Fruit fly (Drosophila melanogaster) whole organism, embryonic: ENCODE data around the gene heix.

Experiments
- Blimp-1 ChIP-seq: fragments of 200-800 bp; sonication (Bioruptor generic); optimal IDR thresholded peaks from 3 replicates; lab custom pipeline; 2018; ENCODE audit warnings: missing biosample characterization, missing genetic modification characterization, mild to moderate bottlenecking, moderate library complexity, missing genetic modification reagents
- CG10366 ChIP-seq: fragments of 200-800 bp; sonication (Bioruptor generic); IDR thresholded peaks from 2 replicates; pipeline ENCODE4 v1.3.6; 2022; ENCODE audit warnings: missing biosample characterization, missing genetic modification characterization
- CG10654 ChIP-seq: fragments of 200-800 bp; sonication (Bioruptor generic); optimal IDR thresholded peaks from 2 replicates; lab custom pipeline; 2016; ENCODE audit warnings: missing biosample characterization, missing genetic modification characterization
- CG11504 ChIP-seq: fragments of 200-800 bp; sonication (Bioruptor generic); optimal IDR thresholded peaks from 3 replicates; lab custom pipeline; 2019; ENCODE audit warnings: missing biosample characterization, mild to moderate bottlenecking, missing genetic modification characterization, moderate library complexity
- CG14860 ChIP-seq: fragments of 200-800 bp; sonication (Bioruptor generic); IDR thresholded peaks from 3 replicates; pipeline ENCODE4 v1.3.6; 2022; ENCODE audit warnings: missing biosample characterization, missing genetic modification characterization; ENCODE audit not compliant: partially characterized antibody
- CG1529 ChIP-seq: fragments of 200-800 bp; sonication (Bioruptor generic); optimal IDR thresholded peaks from 3 replicates; lab custom pipeline; 2018; ENCODE audit warnings: missing biosample characterization, missing genetic modification characterization
- CG16813 ChIP-seq: fragments of 200-800 bp; sonication (Bioruptor generic); IDR thresholded peaks from 3 replicates; pipeline ENCODE4 v1.3.6; 2022; ENCODE audit warnings: missing biosample characterization, missing genetic modification characterization; ENCODE audit not compliant: partially characterized antibody
- CG17328 ChIP-seq: fragments of 200-800 bp; sonication (Bioruptor generic); IDR thresholded peaks from 2 replicates; pipeline ENCODE4 v1.3.6; 2022; ENCODE audit warnings: missing biosample characterization, missing genetic modification characterization
- CG2712 ChIP-seq: fragments of 200-800 bp; optimal IDR thresholded peaks from 3 replicates; lab custom pipeline; 2019; ENCODE audit warnings: missing biosample characterization, mild to moderate bottlenecking, missing genetic modification characterization, moderate library complexity
- CG43689 ChIP-seq: fragments of 200-800 bp; sonication (Bioruptor generic); IDR thresholded peaks from 2 replicates; pipeline ENCODE4 v1.3.6; 2022; ENCODE audit warnings: missing biosample characterization, missing genetic modification characterization
- CG4617 ChIP-seq: fragments of 200-800 bp; sonication (Bioruptor generic); optimal IDR thresholded peaks from 3 replicates; lab custom pipeline; 2016; ENCODE audit warnings: missing biosample characterization, missing genetic modification characterization, borderline replicate concordance
- CG6791 ChIP-seq: fragments of 200-800 bp; sonication (Bioruptor generic); IDR thresholded peaks from 3 replicates; pipeline ENCODE4 v1.3.6; 2022; ENCODE audit warnings: missing biosample characterization, missing genetic modification characterization; ENCODE audit not compliant: partially characterized antibody
- CG7271 ChIP-seq: fragments of 200-800 bp; sonication (Bioruptor generic); optimal IDR thresholded peaks from 2 replicates; lab custom pipeline; 2018; ENCODE audit warnings: missing biosample characterization, mild to moderate bottlenecking, missing genetic modification characterization, moderate library complexity
- CG7963 ChIP-seq: fragments of 200-800 bp; sonication (Bioruptor generic); IDR thresholded peaks from 3 replicates; pipeline ENCODE4 v1.3.6; 2022; ENCODE audit warnings: missing biosample characterization, missing genetic modification characterization; ENCODE audit not compliant: partially characterized antibody
- CG9437 ChIP-seq: fragments of 200-800 bp; sonication (Bioruptor generic); optimal IDR thresholded peaks from 2 replicates; lab custom pipeline; 2018; ENCODE audit warnings: missing biosample characterization, mild to moderate bottlenecking, missing genetic modification characterization
- D19A ChIP-seq: fragments of 200-800 bp; optimal IDR thresholded peaks from 3 replicates; lab custom pipeline; 2019; ENCODE audit warnings: missing biosample characterization, mild to moderate bottlenecking, missing genetic modification characterization, moderate library complexity
- Deaf1 ChIP-seq: fragments of 200-800 bp; optimal IDR thresholded peaks from 3 replicates; lab custom pipeline; 2019; ENCODE audit warnings: missing biosample characterization, mild to moderate bottlenecking, missing genetic modification characterization, moderate library complexity
- Dip3 ChIP-seq: fragments of 200-800 bp; sonication (Bioruptor generic); optimal IDR thresholded peaks from 3 replicates; lab custom pipeline; 2016; ENCODE audit warnings: missing biosample characterization, missing genetic modification characterization
- Gug ChIP-seq: fragments of 200-800 bp; sonication (Bioruptor generic); IDR thresholded peaks from 4 replicates; pipeline ENCODE4 v1.3.6; 2022; ENCODE audit warnings: missing biosample characterization, missing genetic modification characterization
- HLH4C ChIP-seq: fragments of 200-800 bp; sonication (Bioruptor generic); IDR thresholded peaks from 3 replicates; pipeline ENCODE4 v1.3.6; 2022; ENCODE audit warnings: missing biosample characterization, missing genetic modification characterization; ENCODE audit not compliant: partially characterized antibody
- HmgZ ChIP-seq: fragments of 200-800 bp; sonication (Bioruptor generic); optimal IDR thresholded peaks from 2 replicates; lab custom pipeline; 2018; ENCODE audit warnings: missing biosample characterization, mild to moderate bottlenecking, missing genetic modification characterization
- Hr78 ChIP-seq, 2 experiments: fragments of 200-800 bp in 1 of 2; fragments of >200 bp in 1 of 2; sonication (Bioruptor generic) in 1 of 2; optimal IDR thresholded peaks; 2 replicates each; lab custom pipeline; 2017 to 2019; ENCODE audit warnings: missing biosample characterization in 2 of 2, missing genetic modification characterization in 2 of 2, mild to moderate bottlenecking in 1 of 2, moderate library complexity in 1 of 2
- Kr ChIP-seq: fragments of 200-800 bp; sonication (Bioruptor generic); optimal IDR thresholded peaks from 2 replicates; lab custom pipeline; 2017; ENCODE audit warnings: missing biosample characterization, mild to moderate bottlenecking, missing genetic modification characterization
- Lpt ChIP-seq: fragments of >200 bp; optimal IDR thresholded peaks from 2 replicates; lab custom pipeline; 2018; ENCODE audit warnings: missing biosample characterization, missing genetic modification characterization
- MESR4 ChIP-seq: fragments of 200-800 bp; sonication (Bioruptor generic); optimal IDR thresholded peaks from 2 replicates; lab custom pipeline; 2018; ENCODE audit warnings: missing biosample characterization, mild to moderate bottlenecking, missing genetic modification characterization, moderate library complexity
- Med ChIP-seq: fragments of 200-800 bp; sonication (Bioruptor generic); peaks from one replicate; lab custom pipeline; 2016; ENCODE audit warnings: missing biosample characterization, missing genetic modification characterization, mild to moderate bottlenecking, inconsistent platforms, moderate library complexity
- Myb ChIP-seq: fragments of 200-800 bp; sonication (Bioruptor generic); optimal IDR thresholded peaks from 2 replicates; lab custom pipeline; 2016; ENCODE audit warnings: missing biosample characterization, missing genetic modification characterization
- Rx ChIP-seq: fragments of 200-800 bp; sonication (Bioruptor generic); IDR thresholded peaks from 2 replicates; pipeline ENCODE4 v1.3.6; 2022; ENCODE audit warnings: missing biosample characterization, missing genetic modification characterization
- Scr ChIP-seq: fragments of 200-800 bp; sonication (Bioruptor generic); IDR thresholded peaks from 2 replicates; pipeline ENCODE4 v1.3.6; 2022; ENCODE audit warnings: missing biosample characterization, missing genetic modification characterization; ENCODE audit not compliant: partially characterized antibody
- YL-1 ChIP-seq: fragments of 200-800 bp; sonication (Bioruptor generic); optimal IDR thresholded peaks from 3 replicates; lab custom pipeline; 2017; ENCODE audit warnings: missing biosample characterization, mild to moderate bottlenecking, missing genetic modification characterization
- ato ChIP-seq: fragments of 200-800 bp; sonication (Bioruptor generic); IDR thresholded peaks from 2 replicates; pipeline ENCODE4 v1.3.6; 2022; ENCODE audit warnings: missing biosample characterization, missing genetic modification characterization; ENCODE audit not compliant: partially characterized antibody
- bbx ChIP-seq: fragments of 200-800 bp; sonication (Bioruptor generic); IDR thresholded peaks from 2 replicates; pipeline ENCODE4 v1.3.6; 2022; ENCODE audit warnings: missing biosample characterization, missing genetic modification characterization; ENCODE audit not compliant: partially characterized antibody
- bcd ChIP-seq: fragments of 200-800 bp; sonication (Bioruptor generic); optimal IDR thresholded peaks from 2 replicates; lab custom pipeline; 2017; ENCODE audit warnings: missing biosample characterization, mild to moderate bottlenecking, missing genetic modification characterization
- chn ChIP-seq: fragments of 200-800 bp; sonication (Bioruptor generic); optimal IDR thresholded peaks from 2 replicates; lab custom pipeline; 2016; ENCODE audit warnings: missing biosample characterization, missing genetic modification characterization
- corto ChIP-seq: fragments of 200-800 bp; sonication (Bioruptor generic); optimal IDR thresholded peaks from 2 replicates; lab custom pipeline; 2016; ENCODE audit warnings: missing biosample characterization, mild to moderate bottlenecking, missing genetic modification characterization, moderate library complexity
- crc ChIP-seq: fragments of 200-800 bp; sonication (Bioruptor generic); optimal IDR thresholded peaks from 2 replicates; lab custom pipeline; 2016; ENCODE audit warnings: missing biosample characterization, missing genetic modification characterization
- da ChIP-seq: fragments of 200-800 bp; sonication (Bioruptor generic); optimal IDR thresholded peaks from 2 replicates; lab custom pipeline; 2016; ENCODE audit warnings: missing biosample characterization, missing genetic modification characterization
- ewg ChIP-seq: fragments of 200-800 bp; sonication (Bioruptor generic); optimal IDR thresholded peaks from 3 replicates; lab custom pipeline; 2017; ENCODE audit warnings: mild to moderate bottlenecking, missing biosample characterization, missing genetic modification reagents, missing genetic modification characterization
- gce ChIP-seq: fragments of 200-800 bp; sonication (Bioruptor generic); IDR thresholded peaks from 3 replicates; pipeline ENCODE4 v1.3.6; 2022; ENCODE audit warnings: missing biosample characterization, missing genetic modification characterization
- grau ChIP-seq: fragments of 200-800 bp; optimal IDR thresholded peaks from 3 replicates; lab custom pipeline; 2019; ENCODE audit warnings: missing biosample characterization, mild to moderate bottlenecking, missing genetic modification characterization, moderate library complexity
- oc ChIP-seq: fragments of 200-800 bp; sonication (Bioruptor generic); optimal IDR thresholded peaks from 2 replicates; lab custom pipeline; 2018; ENCODE audit warnings: missing biosample characterization, mild to moderate bottlenecking, missing genetic modification characterization, moderate library complexity
- sens ChIP-seq: fragments of 200-800 bp; sonication (Bioruptor generic); peaks from one replicate; lab custom pipeline; 2016; ENCODE audit warnings: missing biosample characterization, missing genetic modification characterization
- slp2 ChIP-seq: fragments of 200-800 bp; sonication (Bioruptor generic); optimal IDR thresholded peaks from 2 replicates; lab custom pipeline; 2016; ENCODE audit warnings: missing biosample characterization, missing genetic modification characterization
- sob ChIP-seq: fragments of 200-800 bp; sonication (Bioruptor generic); IDR thresholded peaks from 2 replicates; pipeline ENCODE4 v1.3.6; 2022; ENCODE audit warnings: missing biosample characterization, missing genetic modification characterization

Gene heix

dm6 chr2L:16293703-16294233 is 5.9 kb downstream of the heix start, which contains the start of gene Cyp303a1:
Cyp303a1 (plus strand) TSS chr2L:16294183.
- TF ChIP-seq crc (GFP tag; lab: Kevin White, UChicago) (no peak), Hr78 (GFP tag; optimal IDR thresholded peaks at IDR 0.05; lab: Kevin White, UChicago) (no peak), HmgZ (tag; lab: Kevin White, UChicago) (no peak), CG7271 (tag; lab: Kevin White, UChicago) (no peak), ato (GFP tag; lab: Robert Waterston, UW) (no peak), slp2 (GFP tag; lab: Kevin White, UChicago) (no peak), Scr (GFP tag; lab: Robert Waterston, UW) (0 out of 2 replicates have a peak, but pooled peaks have one; percentile 23), grau (tag; lab: Kevin White, UChicago) (no peak), Rx (GFP tag; lab: Robert Waterston, UW) (no peak), Dip3 (GFP tag; lab: Kevin White, UChicago) (no peak), sob (GFP tag; lab: Robert Waterston, UW) (no peak), Kr (GFP tag; lab: Kevin White, UChicago) (no peak), bcd (no peak), corto (GFP tag; lab: Kevin White, UChicago) (no peak), chn (GFP tag; lab: Kevin White, UChicago) (no peak), CG6791 (GFP tag; lab: Robert Waterston, UW) (peak; percentile 66; the same call in 1 of the 3 replicates), bbx (GFP tag; lab: Robert Waterston, UW) (peak; percentile 28; the same call in 1 of the 2 replicates), HLH4C (GFP tag; lab: Robert Waterston, UW) (peak; percentile 64; the same call in 2 of the 3 replicates), Lpt (GFP tag; lab: Kevin White, UChicago) (no peak), CG11504 (tag; lab: Kevin White, UChicago) (no peak), oc (tag; lab: Kevin White, UChicago) (no peak), CG16813 (GFP tag; lab: Robert Waterston, UW) (peak; percentile 58), da (GFP tag; lab: Kevin White, UChicago) (no peak), Deaf1 (tag; lab: Kevin White, UChicago) (no peak), CG14860 (GFP tag; lab: Robert Waterston, UW) (peak; percentile 42; the same call in 2 of the 3 replicates), CG7963 (GFP tag; lab: Robert Waterston, UW) (0 out of 3 replicates have a peak, but pooled peaks have one; percentile 53), CG17328 (no peak)
- TF ChIP-seq, all 482 proteins: peak for 7

- TF ChIP-seq Med (GFP tag; lab: Kevin White, UChicago) (peak; percentile 3), Blimp-1 (GFP tag; lab: Kevin White, UChicago) (no peak)
These were observed 6.6 kb downstream of the heix start, which contains the start of gene CG13258 for dm6 chr2L:16292975-16293501. CG13258 (minus strand) TSS chr2L:16293025.

- TF ChIP-seq Myb (GFP tag; lab: Kevin White, UChicago) (no peak), sens (GFP tag; lab: Kevin White, UChicago) (peak; percentile 2)
- TF ChIP-seq, all 482 proteins: peak for 1
These were observed 8.7 kb downstream of the heix start, which contains the start of gene CG17329 for dm6 chr2L:16290984-16291383. CG17329 (plus strand) TSS chr2L:16291284.

dm6 chr2L:16288393-16288731 is 11.3 kb downstream of the heix start:
- TF ChIP-seq CG10366 (GFP tag; lab: Robert Waterston, UW) (no peak), CG9437 (GFP tag; lab: Kevin White, UChicago) (no peak), Gug (no peak), D19A (tag; lab: Kevin White, UChicago) (no peak), CG10654 (GFP tag; lab: Kevin White, UChicago) (no peak), CG14860 (GFP tag; lab: Robert Waterston, UW) (no peak), MESR4 (GFP tag; lab: Kevin White, UChicago) (peak; percentile 88), YL-1 (GFP tag; lab: Kevin White, UChicago) (peak; percentile 32), CG43689 (GFP tag; lab: Robert Waterston, UW) (no peak), ewg (GFP tag; lab: Kevin White, UChicago) (no peak), CG2712 (tag; lab: Kevin White, UChicago) (no peak), CG4617 (GFP tag; lab: Kevin White, UChicago) (peak; percentile 86), CG1529 (no peak), gce (no peak)
